Fruit fly (Drosophila melanogaster): ENCODE measurements around the gene Dph4.

Dph4 gene

dm6 chr3R:5587863-5588519 is 35.9 kb downstream of the Dph4 start, which contains the start of gene CG2926:
Gene CG2926 (minus strand): TSS chr3R:5588380.
- no peak for TF ChIP-seq CG5204 (GFP tag; optimal IDR thresholded peaks at IDR 0.05)
- TF ChIP-seq CG11617 (GFP tag; optimal IDR thresholded peaks at IDR 0.05): peak; percentile 44
- TF ChIP-seq Mnt (GFP tag; optimal IDR thresholded peaks at IDR 0.05): peak; percentile 48
- TF ChIP-seq CG14711 (tag; optimal IDR thresholded peaks at IDR 0.05): no peak
- TF ChIP-seq ovo (GFP tag; optimal IDR thresholded peaks at IDR 0.05): peak; percentile 1
- peak; percentile 12 for TF ChIP-seq Clk (GFP tag; optimal IDR thresholded peaks at IDR 0.05)
- TF ChIP-seq CG33017 (tag; optimal IDR thresholded peaks at IDR 0.05): no peak
- TF ChIP-seq tj (GFP tag; optimal IDR thresholded peaks at IDR 0.05): no peak
- TF ChIP-seq cnc (optimal IDR thresholded peaks at IDR 0.05): no peak
- TF ChIP-seq toe (GFP tag; optimal IDR thresholded peaks at IDR 0.05): no peak
- TF ChIP-seq cic (GFP tag; optimal IDR thresholded peaks at IDR 0.05): no peak
- TF ChIP-seq bab1 (GFP tag; optimal IDR thresholded peaks at IDR 0.05): peak; percentile 38
- TF ChIP-seq CG12768 (GFP tag; optimal IDR thresholded peaks at IDR 0.05): peak; percentile 62
- TF ChIP-seq Hr96 (GFP tag; optimal IDR thresholded peaks at IDR 0.05): no peak
- TF ChIP-seq Crg-1 (GFP tag; optimal IDR thresholded peaks at IDR 0.05): peak; percentile 60
- peak; percentile 45 for TF ChIP-seq pad (GFP tag; optimal IDR thresholded peaks at IDR 0.05)
- TF ChIP-seq CG7101 (tag; optimal IDR thresholded peaks at IDR 0.05): peak; percentile 26
- peak; percentile 51 for TF ChIP-seq CG1620 (GFP tag; optimal IDR thresholded peaks at IDR 0.05)
- TF ChIP-seq CG7045 (GFP tag; optimal IDR thresholded peaks at IDR 0.05): peak; percentile 2
- no peak for TF ChIP-seq kay (GFP tag; ENCODE audit: borderline replicate concordance)

dm6 chr3R:5573883-5574282 is 50.0 kb downstream of the Dph4 start:
- no peak for TF ChIP-seq CG7101 (tag; optimal IDR thresholded peaks at IDR 0.05)
- no peak for TF ChIP-seq CG33017 (tag; optimal IDR thresholded peaks at IDR 0.05)

- TF ChIP-seq toe (GFP tag; optimal IDR thresholded peaks at IDR 0.05): no peak
- TF ChIP-seq tj (GFP tag; optimal IDR thresholded peaks at IDR 0.05): peak; percentile 61
Observed at dm6 chr3R:5572900-5573665, 50.8 kb downstream of the Dph4 start.

All from whole organism, adult.